Worm (Caenorhabditis elegans) whole organism, mixed stage, embryonic: ENCODE measurements around the gene twk-32.

ENCODE experiments used
- blmp-1 ChIP-seq: fragments of 150-350 bp; optimal IDR thresholded peaks from 2 replicates; lab custom pipeline; 2014; ENCODE audit warnings: missing biosample characterization, missing genetic modification characterization
- lin-13 ChIP-seq: fragments of 150-350 bp; optimal IDR thresholded peaks from 2 replicates; lab custom pipeline; 2014; ENCODE audit warnings: missing biosample characterization, missing genetic modification characterization
- lsy-2 ChIP-seq: fragments of 150-350 bp; optimal IDR thresholded peaks from 2 replicates; lab custom pipeline; 2014; ENCODE audit warnings: missing biosample characterization, missing genetic modification characterization
- mep-1 ChIP-seq: fragments of 150-350 bp; optimal IDR thresholded peaks from 2 replicates; lab custom pipeline; 2017; ENCODE audit warnings: missing biosample characterization, missing genetic modification reagents, missing genetic modification characterization, inconsistent platforms
- nhr-12 ChIP-seq: fragments of 150-350 bp; optimal IDR thresholded peaks from 2 replicates; lab custom pipeline; 2014; ENCODE audit warnings: missing biosample characterization, missing genetic modification characterization
- nhr-237 ChIP-seq: fragments of 150-350 bp; optimal IDR thresholded peaks from 2 replicates; lab custom pipeline; 2014; ENCODE audit warnings: missing biosample characterization, missing genetic modification characterization
- nhr-28 ChIP-seq: fragments of 150-350 bp; optimal IDR thresholded peaks from 2 replicates; lab custom pipeline; 2014; ENCODE audit warnings: missing biosample characterization, missing genetic modification characterization
- pha-4 ChIP-seq: fragments of 150-350 bp; optimal IDR thresholded peaks from 2 replicates; lab custom pipeline; 2018; ENCODE audit warnings: missing biosample characterization, missing genetic modification reagents, missing genetic modification characterization
- sem-2 ChIP-seq: fragments of 200-800 bp; sonication (Bioruptor generic); optimal IDR thresholded peaks from 2 replicates; lab custom pipeline; 2018; ENCODE audit warnings: mild to moderate bottlenecking, missing genetic modification characterization, missing compliant biosample characterization
- snpc-4 ChIP-seq: fragments of 150-350 bp; optimal IDR thresholded peaks from 2 replicates; lab custom pipeline; 2014; ENCODE audit warnings: missing biosample characterization, missing genetic modification characterization
- sptf-1 ChIP-seq: sonication (generic microtip); optimal IDR thresholded peaks from 2 replicates; lab custom pipeline; 2017; ENCODE audit warnings: mild to moderate bottlenecking, missing genetic modification characterization, moderate library complexity, missing compliant biosample characterization
- unc-62 ChIP-seq: fragments of 150-350 bp; optimal IDR thresholded peaks from 2 replicates; lab custom pipeline; 2014; ENCODE audit warnings: missing biosample characterization, missing genetic modification reagents, missing genetic modification characterization
- zip-8 ChIP-seq: fragments of 150-350 bp; optimal IDR thresholded peaks from 2 replicates; lab custom pipeline; 2014; ENCODE audit warnings: missing biosample characterization, missing genetic modification characterization
- ztf-11 ChIP-seq: fragments of 150-350 bp; optimal IDR thresholded peaks from 2 replicates; lab custom pipeline; 2014; ENCODE audit warnings: missing biosample characterization, missing genetic modification characterization

ce11 chrV:13782190-13782589 is 14.3 kb upstream of the twk-32 start, which contains the start of gene decr-1.1:
- TF ChIP-seq ztf-11 (tag; lab: Kevin White, UChicago) (no peak), zip-8 (tag; lab: Kevin White, UChicago) (no peak), snpc-4 (no peak), pha-4 (tag; lab: Kevin White, UChicago) (no peak), sem-2 (GFP tag; lab: Kevin White, UChicago) (no peak), lin-13 (no peak), nhr-237 (no peak), lsy-2 (tag; lab: Kevin White, UChicago) (no peak), blmp-1 (no peak), sptf-1 (tag; lab: Kevin White, UChicago) (no peak), nhr-28 (tag; lab: Kevin White, UChicago) (no peak), mep-1 (tag; lab: Kevin White, UChicago) (no peak), unc-62 (no peak), nhr-12 (peak; percentile 19)
